Worm (Caenorhabditis elegans) whole organism, L1 larva: Measurements from ENCODE around the gene F14D7.1.
"Not testable (repeated sequence)": the region's sequence is repeated elsewhere in the genome, so short reads cannot be mapped to it uniquely, and the experiment has no call there.

Experiments
- C16A3.4 ChIP-seq: fragments of 150-350 bp; optimal IDR thresholded peaks from 2 replicates; lab custom pipeline; 2014; ENCODE audit warnings: missing biosample characterization, missing genetic modification characterization
- Y116A8C.19 ChIP-seq: sonication (generic microtip); optimal IDR thresholded peaks from 2 replicates; lab custom pipeline; 2016; ENCODE audit warnings: missing compliant biosample characterization, missing genetic modification characterization, borderline replicate concordance
- alr-1 ChIP-seq: fragments of 200-800 bp; sonication (Bioruptor generic); optimal IDR thresholded peaks from 2 replicates; lab custom pipeline; 2018; ENCODE audit warnings: borderline replicate concordance, mild to moderate bottlenecking, missing genetic modification characterization, missing compliant biosample characterization
- aly-2 ChIP-seq: fragments of 150-350 bp; optimal IDR thresholded peaks from 2 replicates; lab custom pipeline; 2014; ENCODE audit warnings: missing biosample characterization, missing genetic modification characterization
- blmp-1 ChIP-seq: fragments of 150-350 bp; optimal IDR thresholded peaks from 2 replicates; lab custom pipeline; 2014; ENCODE audit warnings: missing biosample characterization, missing genetic modification characterization
- ceh-8 ChIP-seq: fragments of 200-800 bp; sonication (Bioruptor generic); optimal IDR thresholded peaks from 2 replicates; lab custom pipeline; 2018; ENCODE audit warnings: mild to moderate bottlenecking, missing genetic modification characterization, moderate library complexity, missing compliant biosample characterization
- ceh-88 ChIP-seq: fragments of 200-800 bp; sonication (Bioruptor generic); IDR thresholded peaks from 2 replicates; pipeline ENCODE4 v1.3.6; 2022; ENCODE audit warnings: missing genetic modification characterization, missing compliant biosample characterization
- ces-1 ChIP-seq: fragments of 150-350 bp; optimal IDR thresholded peaks from 2 replicates; lab custom pipeline; 2014; ENCODE audit warnings: missing biosample characterization, missing genetic modification reagents, missing genetic modification characterization
- dpl-1 ChIP-seq, 3 experiments: fragments of 150-350 bp in 2 of 3; sonication (generic microtip) in 1 of 3; optimal IDR thresholded peaks; 2 replicates each; lab custom pipeline; 2014 to 2017; ENCODE audit warnings: missing biosample characterization in 3 of 3, missing genetic modification characterization in 3 of 3, missing genetic modification reagents in 3 of 3
- dsc-1 ChIP-seq: sonication (generic microtip); optimal IDR thresholded peaks from 2 replicates; lab custom pipeline; 2016; ENCODE audit warnings: mild to moderate bottlenecking, missing genetic modification characterization, missing compliant biosample characterization
- efl-1 ChIP-seq, 4 experiments: fragments of 150-350 bp; optimal IDR thresholded peaks in 3 of 4; peaks in 1 of 4; 1 replicate in 1 of 4; 2 replicates in 3 of 4; lab custom pipeline; 2014; ENCODE audit warnings: missing biosample characterization in 2 of 4, missing genetic modification characterization in 2 of 4, missing genetic modification reagents in 2 of 4
- egl-27 ChIP-seq, 2 experiments: fragments of 150-350 bp in 1 of 2; sonication (generic microtip); optimal IDR thresholded peaks; 3 replicates each; lab custom pipeline; 2017 to 2018; ENCODE audit warnings: missing biosample characterization in 2 of 2, missing genetic modification characterization in 2 of 2, missing genetic modification reagents in 2 of 2
- elt-2 ChIP-seq: sonication (generic microtip); optimal IDR thresholded peaks from 2 replicates; lab custom pipeline; 2016; ENCODE audit warnings: missing genetic modification characterization, mild to moderate bottlenecking, inconsistent platforms, missing compliant biosample characterization, missing genetic modification reagents
- elt-3 ChIP-seq, 6 experiments: fragments of 150-350 bp in 1 of 6; sonication (generic microtip); optimal IDR thresholded peaks; 2 replicates each; lab custom pipeline; 2017 to 2018; ENCODE audit warnings: missing biosample characterization in 6 of 6, missing genetic modification characterization in 6 of 6, inconsistent platforms in 1 of 6
- fkh-4 ChIP-seq: sonication (generic microtip); optimal IDR thresholded peaks from 2 replicates; lab custom pipeline; 2016; ENCODE audit warnings: missing compliant biosample characterization, missing genetic modification characterization, borderline replicate concordance
- fos-1 ChIP-seq: fragments of 150-350 bp; optimal IDR thresholded peaks from 2 replicates; lab custom pipeline; 2014; ENCODE audit warnings: missing biosample characterization, missing genetic modification characterization
- isw-1 ChIP-seq: fragments of 200-800 bp; sonication (Bioruptor generic); IDR thresholded peaks from 2 replicates; pipeline ENCODE4 v1.3.6; 2022; ENCODE audit warnings: missing genetic modification characterization, missing compliant biosample characterization
- lin-13 ChIP-seq: fragments of 150-350 bp; optimal IDR thresholded peaks from 2 replicates; lab custom pipeline; 2014; ENCODE audit warnings: missing biosample characterization, missing genetic modification reagents, missing genetic modification characterization
- lin-39 ChIP-seq: fragments of 150-350 bp; optimal IDR thresholded peaks from 2 replicates; lab custom pipeline; 2014; ENCODE audit warnings: missing biosample characterization, missing genetic modification reagents, missing genetic modification characterization
- lir-3 ChIP-seq: sonication (generic microtip); optimal IDR thresholded peaks from 2 replicates; lab custom pipeline; 2016; ENCODE audit warnings: mild to moderate bottlenecking, missing genetic modification characterization, moderate library complexity, missing compliant biosample characterization; ENCODE audit not compliant: poor library complexity
- mab-9 ChIP-seq: fragments of 200-800 bp; sonication (Bioruptor generic); IDR thresholded peaks from 2 replicates; pipeline ENCODE4 v1.3.6; 2022; ENCODE audit warnings: missing genetic modification reagents, missing genetic modification characterization, missing compliant biosample characterization
- mef-2 ChIP-seq: fragments of 150-350 bp; optimal IDR thresholded peaks from 2 replicates; lab custom pipeline; 2014; ENCODE audit warnings: missing biosample characterization, missing genetic modification characterization
- nhr-20 ChIP-seq: sonication (generic microtip); optimal IDR thresholded peaks from 2 replicates; lab custom pipeline; 2016; ENCODE audit warnings: mild to moderate bottlenecking, missing genetic modification characterization, missing compliant biosample characterization
- nhr-28 ChIP-seq: fragments of 150-350 bp; optimal IDR thresholded peaks from 2 replicates; lab custom pipeline; 2014; ENCODE audit warnings: missing biosample characterization, missing genetic modification characterization
- pag-3 ChIP-seq: sonication (generic microtip); optimal IDR thresholded peaks from 2 replicates; lab custom pipeline; 2017; ENCODE audit warnings: missing genetic modification characterization, mild to moderate bottlenecking, missing compliant biosample characterization, antibody characterized with exemption, borderline replicate concordance; ENCODE audit not compliant: insufficient read depth
- pqm-1 ChIP-seq: sonication (generic microtip); optimal IDR thresholded peaks from 3 replicates; lab custom pipeline; 2017; ENCODE audit warnings: missing biosample characterization, missing genetic modification characterization
- rnt-1 ChIP-seq: sonication (generic microtip); optimal IDR thresholded peaks from 2 replicates; lab custom pipeline; 2016; ENCODE audit warnings: mild to moderate bottlenecking, missing genetic modification characterization, moderate library complexity, missing compliant biosample characterization
- sox-4 ChIP-seq: sonication (generic microtip); optimal IDR thresholded peaks from 2 replicates; lab custom pipeline; 2016; ENCODE audit warnings: missing genetic modification characterization, missing compliant biosample characterization
- tlp-1 ChIP-seq: fragments of 150-350 bp; optimal IDR thresholded peaks from 2 replicates; lab custom pipeline; 2014; ENCODE audit warnings: missing biosample characterization, missing genetic modification characterization
- zag-1 ChIP-seq: fragments of 150-350 bp; optimal IDR thresholded peaks from 2 replicates; lab custom pipeline; 2014; ENCODE audit warnings: missing biosample characterization, missing genetic modification characterization
- ztf-4 ChIP-seq: fragments of 150-350 bp; optimal IDR thresholded peaks from 2 replicates; lab custom pipeline; 2014; ENCODE audit warnings: missing biosample characterization, missing genetic modification characterization

F14D7.1 gene

ce11 chrV:14312695-14313094 is 23.4 kb upstream of the F14D7.1 start, which contains the start of gene F14D7.8:
Gene F14D7.8 (minus strand): TSS chrV:14312795.
- TF ChIP-seq ceh-88 (GFP tag; lab: Robert Waterston, UW) (no peak), lin-39 (tag; lab: Kevin White, UChicago) (no peak), tlp-1 (no peak), blmp-1 (tag; lab: Kevin White, UChicago) (no peak), nhr-20 (tag; lab: Kevin White, UChicago) (no peak), dsc-1 (no peak), aly-2 (tag; lab: Kevin White, UChicago) (no peak), zag-1 (no peak), elt-3 (tag; optimal IDR thresholded peaks at IDR 0.05; lab: Kevin White, UChicago) (no peak), sox-4 (no peak), Y116A8C.19 (tag; lab: Kevin White, UChicago) (no peak), isw-1 (GFP tag; lab: Robert Waterston, UW) (no peak), fkh-4 (no peak), nhr-28 (no peak), lin-13 (GFP tag; lab: Kevin White, UChicago) (no peak), pqm-1 (tag; lab: Kevin White, UChicago) (no peak)
- TF ChIP-seq, all 84 proteins: peak for 0

- TF ChIP-seq blmp-1 (tag; lab: Kevin White, UChicago) (no peak), mef-2 (tag; lab: Kevin White, UChicago) (no peak), ceh-8 (GFP tag; lab: Kevin White, UChicago) (no peak), ces-1 (GFP tag; lab: Kevin White, UChicago) (no peak), rnt-1 (tag; lab: Kevin White, UChicago) (no peak), sox-4 (no peak), ztf-4 (tag; lab: Kevin White, UChicago) (no peak)
Measured at ce11 chrV:14311115-14311514, 21.9 kb upstream of the F14D7.1 start, which contains the start of gene ddn-3. Gene ddn-3 (minus strand): TSS chrV:14311215.

- not testable (repeated sequence) for TF ChIP-seq zag-1; mab-9; ceh-88 (GFP tag; lab: Robert Waterston, UW)
Measured at ce11 chrV:14309632-14310031, 20.4 kb upstream of the F14D7.1 start, which contains the start of gene F14D7.14. Gene F14D7.14 (plus strand): TSS chrV:14309932.

ce11 chrV:14308164-14308563 is 18.9 kb upstream of the F14D7.1 start, which contains the start of gene spig-5:
Gene spig-5 (plus strand): TSS chrV:14308464.
- not testable (repeated sequence) for TF ChIP-seq C16A3.4 (tag; lab: Kevin White, UChicago); alr-1; lin-39 (tag; lab: Kevin White, UChicago)

ce11 chrV:14306771-14307170 is 17.5 kb upstream of the F14D7.1 start, which contains the start of gene spig-4:
Gene spig-4 (minus strand): TSS chrV:14306871.
- not testable (repeated sequence) for TF ChIP-seq fos-1 (tag; lab: Kevin White, UChicago); egl-27 (tag; optimal IDR thresholded peaks at IDR 0.05; lab: Kevin White, UChicago); pag-3

- TF ChIP-seq sox-4 = no peak
- TF ChIP-seq elt-2 (tag; lab: Kevin White, UChicago) = peak; percentile 4
Measured at ce11 chrV:14301076-14301475, 11.8 kb upstream of the F14D7.1 start, which contains the start of gene F14D7.6. Gene F14D7.6 (plus strand): TSS chrV:14301413.

ce11 chrV:14299569-14300064 is 10.4 kb upstream of the F14D7.1 start, which contains the start of the genes spig-3 and F14D7.12:
Gene spig-3 (minus strand): TSS chrV:14299669.
Gene F14D7.12 (plus strand): TSS chrV:14300014.
- TF ChIP-seq dpl-1 (GFP tag; optimal IDR thresholded peaks at IDR 0.05; lab: Kevin White, UChicago) (no peak), lir-3 (no peak), efl-1 (optimal IDR thresholded peaks at IDR 0.05; lab: Kevin White, UChicago) (no peak), efl-1 (GFP tag; optimal IDR thresholded peaks at IDR 0.05 in 1 of 2; lab: Kevin White, UChicago) (peak in 1 of 2 experiments; percentile 49)
